Worm (Caenorhabditis elegans) whole organism, early embryonic: ENCODE data around the gene C50E3.7.

Source experiments
- B0310.2 ChIP-seq: sonication (generic microtip); optimal IDR thresholded peaks from 2 replicates; lab custom pipeline; 2016; ENCODE audit warnings: mild to moderate bottlenecking, missing genetic modification characterization, missing compliant biosample characterization
- ama-1 ChIP-seq: fragments of 150-350 bp; optimal IDR thresholded peaks from 2 replicates; lab custom pipeline; 2014
- ceh-13 ChIP-seq: fragments of 200-800 bp; sonication (Bioruptor generic); optimal IDR thresholded peaks from 2 replicates; lab custom pipeline; 2018; ENCODE audit warnings: mild to moderate bottlenecking, missing genetic modification characterization, missing compliant biosample characterization
- ceh-36 ChIP-seq: sonication (generic microtip); optimal IDR thresholded peaks from 2 replicates; lab custom pipeline; 2016; ENCODE audit warnings: missing genetic modification characterization, inconsistent platforms, missing compliant biosample characterization
- ets-7 ChIP-seq: sonication (generic microtip); optimal IDR thresholded peaks from 2 replicates; lab custom pipeline; 2016; ENCODE audit warnings: missing genotype, missing genetic modification characterization, missing compliant biosample characterization
- flt-1 ChIP-seq: fragments of 200-800 bp; sonication (Bioruptor generic); IDR thresholded peaks from 2 replicates; pipeline ENCODE4 v1.3.6; 2022; ENCODE audit warnings: missing genetic modification characterization, missing compliant biosample characterization
- hnd-1 ChIP-seq: sonication (generic microtip); optimal IDR thresholded peaks from 2 replicates; lab custom pipeline; 2016; ENCODE audit warnings: missing genetic modification characterization, missing compliant biosample characterization
- scrt-1 ChIP-seq: fragments of 200-800 bp; sonication (Bioruptor generic); IDR thresholded peaks from 2 replicates; pipeline ENCODE4 v1.3.6; 2022; ENCODE audit warnings: missing genetic modification characterization, missing compliant biosample characterization
- sea-1 ChIP-seq: fragments of 200-800 bp; sonication (Bioruptor generic); conservative IDR thresholded peaks from 2 replicates; pipeline ENCODE4 v1.3.6; 2022; ENCODE audit warnings: missing genetic modification characterization, missing compliant biosample characterization
- tbx-11 ChIP-seq: fragments of 200-800 bp; sonication (Bioruptor generic); IDR thresholded peaks from 2 replicates; pipeline ENCODE4 v1.3.6; 2022; ENCODE audit warnings: missing genetic modification characterization, missing compliant biosample characterization
- tbx-37 ChIP-seq: fragments of 200-800 bp; sonication (Bioruptor generic); conservative IDR thresholded peaks from 2 replicates; pipeline ENCODE4 v1.3.6; 2022; ENCODE audit warnings: missing genetic modification reagents, missing genetic modification characterization, missing compliant biosample characterization
- tra-4 ChIP-seq: sonication (generic microtip); optimal IDR thresholded peaks from 2 replicates; lab custom pipeline; 2017; ENCODE audit warnings: missing genetic modification characterization, missing compliant biosample characterization

- no peak for TF ChIP-seq tra-4 (tag; lab: Kevin White, UChicago)
- TF ChIP-seq ama-1 (lab: Kevin White, UChicago) = no peak
- no peak for TF ChIP-seq ets-7
- TF ChIP-seq sea-1 (GFP tag; lab: Robert Waterston, UW) = no peak
- TF ChIP-seq ceh-36 (tag; lab: Kevin White, UChicago) = no peak
- TF ChIP-seq scrt-1 (GFP tag; lab: Robert Waterston, UW) = no peak
- no peak for TF ChIP-seq flt-1 (GFP tag; lab: Robert Waterston, UW)
- no peak for TF ChIP-seq tbx-37 (GFP tag; lab: Robert Waterston, UW)
- TF ChIP-seq tbx-11 (GFP tag; lab: Robert Waterston, UW) = no peak
- no peak for TF ChIP-seq ceh-13
- no peak for TF ChIP-seq hnd-1
- TF ChIP-seq B0310.2 (tag; lab: Kevin White, UChicago) = no peak
Observed at ce11 chrV:7590454-7590853, 7.7 kb downstream of the C50E3.7 start, which contains the start of gene C50E3.6.
